Worm (Caenorhabditis elegans) whole organism, young adult: ENCODE results near the gene srx-33.

Experiments
- F33H1.4 ChIP-seq: fragments of 200-800 bp; sonication (Bioruptor generic); IDR thresholded peaks from 2 replicates; pipeline ENCODE4 v1.3.6; 2022; ENCODE audit warnings: missing genetic modification reagents, missing genetic modification characterization, missing compliant biosample characterization
- F49E8.2 ChIP-seq: sonication (generic microtip); optimal IDR thresholded peaks from 3 replicates; lab custom pipeline; 2017; ENCODE audit warnings: missing genetic modification characterization, mild to moderate bottlenecking, missing compliant biosample characterization, antibody characterized with exemption, moderate library complexity; ENCODE audit not compliant: insufficient read depth
- K11D2.4 ChIP-seq: fragments of 200-800 bp; sonication (Bioruptor generic); IDR thresholded peaks from 2 replicates; pipeline ENCODE4 v1.3.6; 2022; ENCODE audit warnings: missing genetic modification reagents, missing genetic modification characterization, missing compliant biosample characterization
- T26A5.8 ChIP-seq: sonication (generic microtip); optimal IDR thresholded peaks from 2 replicates; lab custom pipeline; 2016; ENCODE audit warnings: missing genetic modification characterization, missing compliant biosample characterization
- Y56A3A.18 ChIP-seq: fragments of 200-800 bp; sonication (Bioruptor generic); IDR thresholded peaks from 2 replicates; pipeline ENCODE4 v1.3.6; 2022; ENCODE audit warnings: missing genetic modification reagents, missing genetic modification characterization, missing compliant biosample characterization
- Y79H2A.3 ChIP-seq: fragments of 200-800 bp; sonication (Bioruptor generic); conservative IDR thresholded peaks from 2 replicates; pipeline ENCODE4 v1.3.6; 2022; ENCODE audit warnings: missing genetic modification reagents, missing genetic modification characterization, missing compliant biosample characterization
- aptf-2 ChIP-seq: fragments of 200-800 bp; sonication (Bioruptor generic); conservative IDR thresholded peaks from 2 replicates; pipeline ENCODE4 v1.3.6; 2022; ENCODE audit warnings: missing genetic modification reagents, missing genetic modification characterization, missing compliant biosample characterization
- atf-7 ChIP-seq: sonication (generic microtip); optimal IDR thresholded peaks from 2 replicates; lab custom pipeline; 2017; ENCODE audit warnings: mild to moderate bottlenecking, missing genetic modification characterization, missing compliant biosample characterization
- ccch-3 ChIP-seq: fragments of 200-800 bp; sonication (Bioruptor generic); optimal IDR thresholded peaks from 2 replicates; lab custom pipeline; 2018; ENCODE audit warnings: mild to moderate bottlenecking, missing genetic modification characterization, missing compliant biosample characterization
- ceh-100 ChIP-seq: fragments of 200-800 bp; sonication (Bioruptor generic); IDR thresholded peaks from 2 replicates; pipeline ENCODE4 v1.3.6; 2022; ENCODE audit warnings: missing genetic modification reagents, missing genetic modification characterization, missing compliant biosample characterization
- die-1 ChIP-seq: sonication (generic microtip); optimal IDR thresholded peaks from 2 replicates; lab custom pipeline; 2016; ENCODE audit warnings: missing genotype, mild to moderate bottlenecking, missing genetic modification characterization, missing compliant biosample characterization
- egl-44 ChIP-seq: fragments of 200-800 bp; sonication (Bioruptor generic); IDR thresholded peaks from 2 replicates; pipeline ENCODE4 v1.3.6; 2022; ENCODE audit warnings: missing genetic modification reagents, missing genetic modification characterization, missing compliant biosample characterization
- ekl-4 ChIP-seq: fragments of 200-800 bp; sonication (Bioruptor generic); IDR thresholded peaks from 2 replicates; pipeline ENCODE4 v1.3.6; 2022; ENCODE audit warnings: missing genetic modification reagents, missing genetic modification characterization, missing compliant biosample characterization
- gei-17 ChIP-seq: fragments of 200-800 bp; sonication (Bioruptor generic); optimal IDR thresholded peaks from 2 replicates; lab custom pipeline; 2018; ENCODE audit warnings: mild to moderate bottlenecking, missing genetic modification characterization, missing compliant biosample characterization
- hmg-20 ChIP-seq: fragments of 200-800 bp; sonication (Bioruptor generic); IDR thresholded peaks from 2 replicates; pipeline ENCODE4 v1.3.6; 2022; ENCODE audit warnings: missing genetic modification reagents, missing genetic modification characterization, missing compliant biosample characterization
- lin-35 ChIP-seq, 3 experiments: fragments of 150-350 bp in 2 of 3; sonication (generic microtip) in 1 of 3; optimal IDR thresholded peaks; 2 replicates each; lab custom pipeline; 2014 to 2018; ENCODE audit warnings: missing biosample characterization in 3 of 3, missing genetic modification characterization in 3 of 3, missing genetic modification reagents in 3 of 3
- lin-54 ChIP-seq: fragments of 200-800 bp; sonication (Bioruptor generic); optimal IDR thresholded peaks from 2 replicates; lab custom pipeline; 2018; ENCODE audit warnings: mild to moderate bottlenecking, missing genetic modification characterization, missing compliant biosample characterization
- lsl-1 ChIP-seq: fragments of 200-800 bp; sonication (Bioruptor generic); optimal IDR thresholded peaks from 2 replicates; lab custom pipeline; 2018; ENCODE audit warnings: mild to moderate bottlenecking, missing genetic modification characterization, moderate library complexity, missing compliant biosample characterization
- lsy-27 ChIP-seq: sonication (generic microtip); optimal IDR thresholded peaks from 2 replicates; lab custom pipeline; 2017; ENCODE audit warnings: missing genetic modification characterization, mild to moderate bottlenecking, missing compliant biosample characterization, antibody characterized with exemption, missing genotype, borderline replicate concordance; ENCODE audit not compliant: insufficient read depth
- madf-10 ChIP-seq: sonication (generic microtip); optimal IDR thresholded peaks from 2 replicates; lab custom pipeline; 2016; ENCODE audit warnings: mild to moderate bottlenecking, missing genetic modification characterization, missing compliant biosample characterization
- madf-3 ChIP-seq: fragments of 200-800 bp; sonication (Bioruptor generic); IDR thresholded peaks from 2 replicates; pipeline ENCODE4 v1.3.6; 2022; ENCODE audit warnings: missing genetic modification reagents, missing genetic modification characterization, missing compliant biosample characterization
- madf-8 ChIP-seq: fragments of 200-800 bp; sonication (Bioruptor generic); conservative IDR thresholded peaks from 2 replicates; pipeline ENCODE4 v1.3.6; 2022; ENCODE audit warnings: missing genetic modification reagents, missing genetic modification characterization, missing compliant biosample characterization
- nfya-1 ChIP-seq: sonication (generic microtip); optimal IDR thresholded peaks from 2 replicates; lab custom pipeline; 2017; ENCODE audit warnings: antibody characterized with exemption, missing compliant biosample characterization, missing genetic modification characterization, borderline replicate concordance; ENCODE audit not compliant: insufficient read depth
- nhr-179 ChIP-seq: sonication (generic microtip); optimal IDR thresholded peaks from 2 replicates; lab custom pipeline; 2016; ENCODE audit warnings: mild to moderate bottlenecking, missing genetic modification characterization, missing compliant biosample characterization
- nhr-80 ChIP-seq: sonication (generic microtip); optimal IDR thresholded peaks from 2 replicates; lab custom pipeline; 2016; ENCODE audit warnings: missing genetic modification characterization, missing compliant biosample characterization
- pha-4 ChIP-seq: fragments of 150-350 bp; sonication (generic microtip); optimal IDR thresholded peaks from 2 replicates; lab custom pipeline; 2014; ENCODE audit warnings: missing biosample characterization, missing genetic modification reagents, missing genetic modification characterization
- rcor-1 ChIP-seq: fragments of 200-800 bp; sonication (Bioruptor generic); IDR thresholded peaks from 2 replicates; pipeline ENCODE4 v1.3.6; 2022; ENCODE audit warnings: missing genetic modification reagents, missing genetic modification characterization, missing compliant biosample characterization
- snpc-1.1 ChIP-seq: sonication (generic microtip); optimal IDR thresholded peaks from 2 replicates; lab custom pipeline; 2017; ENCODE audit warnings: missing genetic modification characterization, mild to moderate bottlenecking, missing compliant biosample characterization, antibody characterized with exemption, moderate library complexity, missing genotype, missing genetic modification reagents; ENCODE audit not compliant: insufficient read depth
- snpc-1.3 ChIP-seq: sonication (generic microtip); optimal IDR thresholded peaks from 2 replicates; lab custom pipeline; 2017; ENCODE audit warnings: missing genetic modification characterization, mild to moderate bottlenecking, missing compliant biosample characterization, antibody characterized with exemption, moderate library complexity, missing genotype, missing genetic modification reagents; ENCODE audit not compliant: insufficient read depth
- tbp1 ChIP-seq: fragments of 200-800 bp; sonication (Bioruptor generic); optimal IDR thresholded peaks from 2 replicates; lab custom pipeline; 2018; ENCODE audit warnings: mild to moderate bottlenecking, missing genetic modification characterization, missing compliant biosample characterization
- tlf-1 ChIP-seq: fragments of 200-800 bp; sonication (Bioruptor generic); optimal IDR thresholded peaks from 2 replicates; lab custom pipeline; 2018; ENCODE audit warnings: mild to moderate bottlenecking, missing genetic modification characterization, missing compliant biosample characterization
- ztf-22 ChIP-seq: fragments of 200-800 bp; sonication (Bioruptor generic); optimal IDR thresholded peaks from 2 replicates; lab custom pipeline; 2018; ENCODE audit warnings: mild to moderate bottlenecking, missing genetic modification characterization, moderate library complexity, missing compliant biosample characterization
- ztf-6 ChIP-seq: fragments of 200-800 bp; sonication (Bioruptor generic); IDR thresholded peaks from 2 replicates; pipeline ENCODE4 v1.3.6; 2022; ENCODE audit warnings: missing genetic modification reagents, missing genetic modification characterization, missing compliant biosample characterization

Gene srx-33

ce11 chrV:7133963-7134362 is 15.3 kb upstream of the srx-33 start, which contains the start of gene F10D2.16:
Gene F10D2.16 (plus strand): TSS chrV:7134263.
- TF ChIP-seq aptf-2 (GFP tag; lab: Robert Waterston, UW) (no peak), nhr-80 (tag; lab: Kevin White, UChicago) (no peak), snpc-1.3 (no peak), madf-8 (GFP tag; lab: Robert Waterston, UW) (no peak), T26A5.8 (no peak), atf-7 (tag; lab: Kevin White, UChicago) (no peak), ekl-4 (GFP tag; lab: Robert Waterston, UW) (no peak), hmg-20 (GFP tag; lab: Robert Waterston, UW) (no peak), die-1 (no peak), ccch-3 (GFP tag; lab: Kevin White, UChicago) (no peak), snpc-1.1 (tag; lab: Kevin White, UChicago) (no peak), Y56A3A.18 (GFP tag; lab: Robert Waterston, UW) (no peak), K11D2.4 (GFP tag; lab: Robert Waterston, UW) (no peak)

DNA sequence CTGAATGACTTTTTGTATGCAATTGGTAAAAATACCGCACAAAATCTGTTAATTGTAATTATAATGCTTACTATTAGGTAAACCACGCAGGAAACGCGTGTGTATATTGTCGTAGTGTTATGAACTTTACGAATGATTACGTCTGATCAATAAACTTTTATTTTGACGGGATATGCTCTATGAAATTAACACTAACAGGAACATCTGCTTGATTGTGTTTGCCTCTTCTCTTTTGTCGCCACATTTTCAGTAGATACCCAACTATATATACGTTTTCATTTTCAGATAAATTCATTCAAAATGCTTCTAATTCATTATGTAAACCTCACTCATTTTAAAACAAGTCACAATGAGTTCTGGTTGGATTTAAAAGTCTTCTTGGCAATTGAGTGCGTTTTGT is 13.6 kb upstream of the srx-33 start, which contains the start of gene sre-10:
sre-10 (plus strand) TSS at position 301 of the 400 bp plus-strand sequence.
- TF ChIP-seq lin-35 (GFP tag; optimal IDR thresholded peaks at IDR 0.05; lab: Kevin White, UChicago), result no peak
- no peak for TF ChIP-seq tlf-1 (GFP tag; lab: Kevin White, UChicago)
- TF ChIP-seq ztf-6 (GFP tag; lab: Robert Waterston, UW), result no peak
- no peak for TF ChIP-seq Y56A3A.18 (GFP tag; lab: Robert Waterston, UW)
- no peak for TF ChIP-seq Y79H2A.3 (GFP tag; lab: Robert Waterston, UW)
- no peak for TF ChIP-seq lsy-27
- no peak for TF ChIP-seq F49E8.2 (tag; lab: Kevin White, UChicago)
- no peak for TF ChIP-seq gei-17 (GFP tag; lab: Kevin White, UChicago)
- no peak for TF ChIP-seq madf-10 (tag; lab: Kevin White, UChicago)
- TF ChIP-seq madf-3 (GFP tag; lab: Robert Waterston, UW), result no peak

ce11 chrV:7130974-7131373 is 12.3 kb upstream of the srx-33 start, which contains the start of gene srx-36:
Gene srx-36 (minus strand): TSS chrV:7131074.
- TF ChIP-seq nfya-1 (tag; lab: Kevin White, UChicago) (no peak), ztf-22 (GFP tag; lab: Kevin White, UChicago) (no peak), egl-44 (GFP tag; lab: Robert Waterston, UW) (no peak), lin-54 (GFP tag; lab: Kevin White, UChicago) (no peak), rcor-1 (GFP tag; lab: Robert Waterston, UW) (no peak), ekl-4 (GFP tag; lab: Robert Waterston, UW) (no peak), pha-4 (no peak), nhr-179 (no peak), F33H1.4 (GFP tag; lab: Robert Waterston, UW) (no peak)
- TF ChIP-seq, all 124 proteins: peak for 0

DNA sequence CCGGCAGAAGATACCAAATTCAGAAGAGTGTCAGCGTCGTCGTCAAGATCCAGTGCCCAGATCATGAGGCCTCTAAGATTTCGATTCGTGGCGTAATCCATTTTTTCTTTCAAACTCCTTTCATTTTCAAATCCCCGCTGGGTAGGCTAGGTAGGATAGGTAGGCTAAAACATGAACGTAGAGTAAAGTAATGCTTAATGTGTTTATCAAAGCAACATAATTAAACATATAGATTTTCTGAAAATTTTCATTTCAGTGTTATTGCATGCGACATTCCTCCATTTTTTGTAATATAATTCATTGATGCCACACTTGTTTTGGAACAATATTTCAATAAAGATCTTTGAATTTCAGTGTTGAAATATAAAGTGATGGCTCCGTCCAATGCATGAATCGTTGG is 10.8 kb upstream of the srx-33 start, which contains the start of gene T01C4.8:
T01C4.8 (minus strand) TSS at position 101 of the 400 bp plus-strand sequence.
- no peak for TF ChIP-seq lsl-1 (GFP tag; lab: Kevin White, UChicago)
- no peak for TF ChIP-seq Y56A3A.18 (GFP tag; lab: Robert Waterston, UW)
- TF ChIP-seq snpc-1.1 (tag; lab: Kevin White, UChicago), result no peak
- no peak for TF ChIP-seq tbp1 (GFP tag; lab: Kevin White, UChicago)
- TF ChIP-seq ceh-100, result no peak
- no peak for TF ChIP-seq gei-17 (GFP tag; lab: Kevin White, UChicago)
